Worm (Caenorhabditis elegans) whole organism, L1 larva: ENCODE measurements around the gene spe-49.

Source experiments
- dpl-1 ChIP-seq, 3 experiments: fragments of 150-350 bp in 2 of 3; sonication (generic microtip) in 1 of 3; optimal IDR thresholded peaks; 2 replicates each; lab custom pipeline; 2014 to 2017; ENCODE audit warnings: missing biosample characterization in 3 of 3, missing genetic modification characterization in 3 of 3, missing genetic modification reagents in 3 of 3
- lin-13 ChIP-seq: fragments of 150-350 bp; optimal IDR thresholded peaks from 2 replicates; lab custom pipeline; 2014; ENCODE audit warnings: missing biosample characterization, missing genetic modification reagents, missing genetic modification characterization
- lin-39 ChIP-seq: fragments of 150-350 bp; optimal IDR thresholded peaks from 2 replicates; lab custom pipeline; 2014; ENCODE audit warnings: missing biosample characterization, missing genetic modification reagents, missing genetic modification characterization
- mep-1 ChIP-seq: fragments of 150-350 bp; optimal IDR thresholded peaks from 2 replicates; lab custom pipeline; 2014; ENCODE audit warnings: missing biosample characterization, missing genetic modification characterization
- nhr-12 ChIP-seq: sonication (generic microtip); optimal IDR thresholded peaks from 2 replicates; lab custom pipeline; 2017; ENCODE audit warnings: missing biosample characterization, missing genetic modification characterization
- nhr-237 ChIP-seq: fragments of 150-350 bp; optimal IDR thresholded peaks from 2 replicates; lab custom pipeline; 2014; ENCODE audit warnings: missing biosample characterization, missing genetic modification characterization

DNA sequence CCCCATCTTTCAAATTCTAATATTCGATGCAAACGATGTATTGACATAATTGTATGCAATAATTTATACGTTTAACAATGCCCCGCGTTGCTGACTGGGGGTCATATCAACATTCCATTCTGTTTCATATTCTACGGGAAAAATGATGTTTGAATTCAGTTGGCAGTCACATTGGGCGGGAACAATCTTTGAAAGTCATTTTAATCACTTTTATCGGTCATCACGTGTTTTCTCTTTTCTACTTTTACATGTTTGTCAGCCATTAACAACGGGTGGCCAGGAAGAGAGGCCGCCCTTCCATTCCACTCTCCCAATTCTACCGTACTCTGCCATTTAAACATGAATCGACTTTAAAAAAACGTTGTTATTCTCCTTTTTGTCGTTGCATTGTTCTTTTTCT lies 32.4 kb upstream of the spe-49 start:
- TF ChIP-seq dpl-1 (GFP tag; optimal IDR thresholded peaks at IDR 0.05; lab: Kevin White, UChicago) (peak in 1 of 3 experiments; percentile 4), lin-13 (GFP tag; lab: Kevin White, UChicago) (no peak), lin-39 (tag; lab: Kevin White, UChicago) (no peak), mep-1 (tag; lab: Kevin White, UChicago) (no peak), nhr-12 (no peak), nhr-237 (tag; lab: Kevin White, UChicago) (no peak)
